Fruit fly (Drosophila melanogaster) whole organism, pupa: ENCODE results near the gene Eaat2.

Experiments used
- CG10348 ChIP-seq: fragments of 200-800 bp; sonication (Bioruptor generic); IDR thresholded peaks from 2 replicates; pipeline ENCODE4 v1.3.6; 2022; ENCODE audit warnings: missing biosample characterization, missing genetic modification characterization
- CG12605 ChIP-seq: fragments of 200-800 bp; sonication (Bioruptor generic); IDR thresholded peaks from 2 replicates; pipeline ENCODE4 v1.3.6; 2022; ENCODE audit warnings: missing biosample characterization, missing genetic modification characterization
- CG13204 ChIP-seq: fragments of 200-800 bp; sonication (Bioruptor generic); optimal IDR thresholded peaks from 2 replicates; lab custom pipeline; 2018; ENCODE audit warnings: missing biosample characterization, mild to moderate bottlenecking, missing genetic modification characterization, moderate library complexity
- CG14655 ChIP-seq: fragments of 200-800 bp; sonication (Bioruptor generic); optimal IDR thresholded peaks from 3 replicates; lab custom pipeline; 2017; ENCODE audit warnings: mild to moderate bottlenecking, missing biosample characterization, missing genetic modification reagents, missing genetic modification characterization
- CG15710 ChIP-seq: fragments of 200-800 bp; sonication (Bioruptor generic); optimal IDR thresholded peaks from 2 replicates; lab custom pipeline; 2018; ENCODE audit warnings: missing biosample characterization, mild to moderate bottlenecking, missing genetic modification characterization, moderate library complexity
- CG17806 ChIP-seq: fragments of 200-800 bp; sonication (Bioruptor generic); optimal IDR thresholded peaks from 2 replicates; lab custom pipeline; 2018; ENCODE audit warnings: missing biosample characterization, mild to moderate bottlenecking, missing genetic modification characterization, moderate library complexity
- CG32121 ChIP-seq: fragments of 200-800 bp; sonication (Bioruptor generic); IDR thresholded peaks from 2 replicates; pipeline ENCODE4 v1.3.6; 2022; ENCODE audit warnings: missing biosample characterization, missing genetic modification characterization
- CG34367 ChIP-seq: fragments of 200-800 bp; sonication (Bioruptor generic); optimal IDR thresholded peaks from 2 replicates; lab custom pipeline; 2018; ENCODE audit warnings: missing biosample characterization, mild to moderate bottlenecking, missing genetic modification characterization
- CG4496 ChIP-seq: fragments of 200-800 bp; sonication (Bioruptor generic); IDR thresholded peaks from 3 replicates; pipeline ENCODE4 v1.3.6; 2022; ENCODE audit warnings: missing biosample characterization, missing genetic modification characterization
- CG8159 ChIP-seq: fragments of 200-800 bp; sonication (Bioruptor generic); optimal IDR thresholded peaks from 3 replicates; lab custom pipeline; 2018; ENCODE audit warnings: missing biosample characterization, mild to moderate bottlenecking, missing genetic modification characterization, moderate library complexity
- CG8301 ChIP-seq: fragments of 200-800 bp; sonication (Bioruptor generic); optimal IDR thresholded peaks from 2 replicates; lab custom pipeline; 2018; ENCODE audit warnings: missing biosample characterization, mild to moderate bottlenecking, missing genetic modification characterization
- CG9948 ChIP-seq: fragments of 200-800 bp; sonication (Bioruptor generic); optimal IDR thresholded peaks from 2 replicates; lab custom pipeline; 2018; ENCODE audit warnings: missing biosample characterization, mild to moderate bottlenecking, missing genetic modification characterization, moderate library complexity
- D1 ChIP-seq: fragments of 200-800 bp; sonication (Bioruptor generic); optimal IDR thresholded peaks from 2 replicates; lab custom pipeline; 2018; ENCODE audit warnings: missing biosample characterization, mild to moderate bottlenecking, missing genetic modification characterization, moderate library complexity
- EcR ChIP-seq: fragments of 200-800 bp; sonication (Bioruptor generic); optimal IDR thresholded peaks from 3 replicates; lab custom pipeline; 2019; ENCODE audit warnings: missing biosample characterization, missing genetic modification characterization, mild to moderate bottlenecking, moderate library complexity, missing genetic modification reagents
- Ets98B ChIP-seq: fragments of 200-800 bp; sonication (Bioruptor generic); IDR thresholded peaks from 2 replicates; pipeline ENCODE4 v1.3.6; 2022; ENCODE audit warnings: missing biosample characterization, missing genetic modification characterization
- Pif1A ChIP-seq: fragments of 200-800 bp; sonication (Bioruptor generic); optimal IDR thresholded peaks from 3 replicates; lab custom pipeline; 2016; ENCODE audit warnings: missing biosample characterization, missing genetic modification characterization
- Pif1B ChIP-seq: fragments of 200-800 bp; sonication (Bioruptor generic); optimal IDR thresholded peaks from 3 replicates; lab custom pipeline; 2016; ENCODE audit warnings: missing biosample characterization, missing genetic modification characterization
- Snoo ChIP-seq: fragments of 200-800 bp; sonication (Bioruptor generic); optimal IDR thresholded peaks from 3 replicates; lab custom pipeline; 2017; ENCODE audit warnings: missing biosample characterization, mild to moderate bottlenecking, missing genetic modification characterization, inconsistent platforms
- fd96Ca ChIP-seq: fragments of 200-800 bp; sonication (Bioruptor generic); IDR thresholded peaks from 3 replicates; pipeline ENCODE4 v1.3.6; 2022; ENCODE audit warnings: missing biosample characterization, missing genetic modification characterization
- gl ChIP-seq: fragments of 200-800 bp; sonication (Bioruptor generic); optimal IDR thresholded peaks from 2 replicates; lab custom pipeline; 2018; ENCODE audit warnings: missing biosample characterization, mild to moderate bottlenecking, missing genetic modification characterization
- rn ChIP-seq: fragments of 200-800 bp; sonication (Bioruptor generic); IDR thresholded peaks from 2 replicates; pipeline ENCODE4 v1.3.6; 2022; ENCODE audit warnings: missing biosample characterization, missing genetic modification characterization

The Eaat2 gene

DNA sequence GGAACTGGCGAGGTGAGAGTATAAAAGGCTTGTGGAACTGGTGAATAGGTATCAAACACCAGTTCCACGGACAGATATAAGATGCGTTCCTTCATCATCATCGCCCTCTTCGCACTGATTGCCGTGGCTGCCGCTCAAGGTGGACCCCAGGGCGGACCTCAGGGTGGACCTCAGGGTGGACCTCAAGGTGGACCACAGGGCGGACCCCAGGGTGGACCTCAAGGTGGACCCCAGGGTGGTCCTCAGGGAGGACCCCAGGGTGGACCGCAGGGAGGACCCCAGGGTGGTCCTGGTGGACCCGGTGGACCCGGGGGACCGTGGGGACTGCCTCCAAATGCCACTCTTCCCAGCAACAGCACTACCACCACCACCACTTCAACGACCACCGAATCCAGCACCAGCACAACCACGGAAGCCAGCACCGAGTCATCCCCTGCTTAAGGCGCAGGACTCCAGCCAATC, 35.0 kb upstream of the Eaat2 start, which contains the start of gene CG13947:
CG13947 (plus strand) TSS at position 51 of the 462 bp plus-strand sequence.
- no peak for TF ChIP-seq CG4496
- no peak for TF ChIP-seq CG9948 (tag; lab: Kevin White, UChicago)
- TF ChIP-seq fd96Ca: no peak
- no peak for TF ChIP-seq Pif1B (GFP tag; lab: Kevin White, UChicago)
- no peak for TF ChIP-seq Snoo (tag; lab: Kevin White, UChicago)
- TF ChIP-seq CG8301 (tag; lab: Kevin White, UChicago): no peak
- TF ChIP-seq rn (GFP tag; lab: Robert Waterston, UW): no peak
- TF ChIP-seq D1 (tag; lab: Kevin White, UChicago): no peak
- TF ChIP-seq CG15710 (tag; lab: Kevin White, UChicago): no peak
- TF ChIP-seq Pif1A: no peak
- no peak for TF ChIP-seq CG14655
- TF ChIP-seq, all 21 proteins: peak for 0

DNA sequence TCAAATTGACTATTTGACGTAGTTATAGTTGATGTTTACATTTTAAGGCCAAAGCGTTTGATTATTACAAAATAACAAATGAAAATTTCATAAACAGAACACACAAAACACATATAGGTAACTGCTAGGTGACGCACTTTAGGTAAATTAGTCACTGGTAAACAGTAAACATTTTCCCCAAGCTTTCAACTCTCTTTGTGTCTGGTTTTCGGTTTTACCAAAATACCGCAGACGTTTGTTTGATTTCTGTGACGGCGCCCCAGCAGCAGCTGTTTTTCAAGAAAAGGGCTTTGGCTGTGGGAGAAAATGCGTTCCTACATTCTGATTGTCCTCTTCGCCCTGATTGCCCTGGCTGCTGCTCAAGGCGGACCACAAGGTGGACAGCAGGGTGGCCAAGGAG, 32.0 kb upstream of the Eaat2 start, which contains the start of gene CG13946:
CG13946 (plus strand) TSS at position 301 of the 400 bp plus-strand sequence.
- TF ChIP-seq D1 (tag; lab: Kevin White, UChicago) (no peak), Pif1B (GFP tag; lab: Kevin White, UChicago) (no peak), Snoo (tag; lab: Kevin White, UChicago) (no peak), CG32121 (GFP tag; lab: Robert Waterston, UW) (no peak), CG10348 (no peak), CG15710 (tag; lab: Kevin White, UChicago) (no peak), rn (GFP tag; lab: Robert Waterston, UW) (no peak), CG12605 (no peak), CG13204 (no peak), CG17806 (tag; lab: Kevin White, UChicago) (no peak), gl (tag; lab: Kevin White, UChicago) (no peak)

DNA sequence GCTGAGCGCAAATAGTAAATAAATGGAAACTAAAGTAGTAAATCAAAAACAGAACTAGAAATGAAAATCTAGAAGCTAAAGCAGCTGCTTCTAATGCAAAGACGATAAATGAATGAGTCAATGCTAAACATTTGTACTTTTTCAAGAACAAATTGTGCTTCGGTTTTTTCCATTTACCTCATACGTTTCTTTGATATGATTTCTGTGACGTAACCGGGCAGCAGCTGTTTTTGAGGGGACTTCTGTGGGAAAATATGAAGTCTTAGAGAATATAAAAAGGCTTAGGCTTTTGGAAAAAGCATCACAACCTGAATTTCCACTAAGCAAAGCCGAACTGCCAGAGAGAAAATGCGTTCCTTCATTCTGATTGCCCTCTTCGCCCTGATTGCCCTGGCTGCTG, 29.1 kb upstream of the Eaat2 start, which contains the start of gene CG12506:
CG12506 (plus strand) TSS at position 301 of the 400 bp plus-strand sequence.
- TF ChIP-seq CG8159 (no peak), CG14655 (no peak), CG15710 (tag; lab: Kevin White, UChicago) (no peak), Ets98B (no peak), Pif1B (GFP tag; lab: Kevin White, UChicago) (no peak), CG32121 (GFP tag; lab: Robert Waterston, UW) (no peak), CG9948 (tag; lab: Kevin White, UChicago) (no peak), rn (GFP tag; lab: Robert Waterston, UW) (no peak), CG12605 (no peak), CG4496 (no peak), CG34367 (tag; lab: Kevin White, UChicago) (no peak), CG10348 (no peak), gl (tag; lab: Kevin White, UChicago) (no peak), Pif1A (no peak), D1 (tag; lab: Kevin White, UChicago) (no peak), CG8301 (tag; lab: Kevin White, UChicago) (no peak), fd96Ca (no peak)

DNA sequence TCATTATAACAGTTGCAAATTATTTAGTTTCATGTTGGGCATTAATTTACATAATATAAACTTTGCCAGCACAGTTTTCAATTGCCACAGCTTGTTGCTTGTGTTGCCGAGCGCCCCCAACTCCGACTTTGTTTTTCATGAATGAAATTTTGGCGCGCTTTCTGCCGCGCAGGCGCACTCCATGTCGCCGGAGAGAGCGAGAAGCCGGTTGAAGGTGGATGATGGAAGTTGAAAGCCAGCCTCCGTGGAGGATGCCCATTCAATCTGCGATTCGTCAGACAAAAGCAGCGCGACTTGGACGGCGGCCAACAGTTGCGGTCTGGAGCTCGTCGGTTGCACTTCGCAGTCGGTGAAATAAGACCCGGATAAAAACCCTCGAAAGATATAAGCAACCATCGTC, 6.1 kb upstream of the Eaat2 start:
- TF ChIP-seq Pif1A (no peak), CG4496 (0 out of 3 replicates have a peak, but pooled peaks have one; percentile 18)
- TF ChIP-seq, all 21 proteins: peak for 1

DNA sequence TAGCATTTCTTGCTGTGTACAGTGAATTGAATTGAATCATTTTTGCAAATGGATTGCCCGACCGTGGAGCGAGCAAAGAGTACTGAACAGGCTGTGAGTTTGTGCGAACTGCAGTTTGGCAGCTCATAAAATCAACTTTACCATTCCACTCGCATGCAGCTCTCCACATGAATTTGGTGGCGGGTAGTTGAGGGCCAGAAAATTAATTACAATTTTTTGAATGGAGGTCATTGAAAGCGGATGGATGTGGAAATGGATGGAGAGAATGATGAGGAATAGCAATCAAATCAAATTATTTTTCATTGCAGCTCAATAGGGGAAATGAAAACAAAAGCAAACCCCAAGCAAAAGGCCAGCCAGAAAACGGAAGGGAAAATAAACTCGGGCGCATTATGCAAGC, 5.5 kb upstream of the Eaat2 start, which contains the start of gene GABA-B-R3:
GABA-B-R3 (plus strand) TSS at position 301 of the 400 bp plus-strand sequence.
- TF ChIP-seq CG4496: no peak

DNA sequence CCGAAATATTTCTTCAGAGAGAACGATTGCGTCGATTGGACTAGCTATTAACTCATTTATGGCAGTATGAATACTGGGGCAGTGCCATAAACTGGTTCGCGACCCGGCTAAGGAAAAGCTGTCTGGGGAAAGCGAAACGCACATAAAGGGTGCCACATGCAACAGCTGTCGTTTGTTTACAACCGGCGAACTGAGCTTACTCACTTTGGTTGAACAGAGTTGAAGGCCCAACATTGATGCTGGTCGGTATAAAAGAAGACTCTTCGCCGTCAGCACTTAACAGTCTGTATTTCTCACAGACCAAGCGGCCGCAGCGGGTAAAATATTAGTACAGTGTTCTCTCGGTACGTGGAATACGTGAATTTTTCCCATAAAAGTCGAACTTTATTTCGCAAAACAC, 1.6 kb upstream of the Eaat2 start:
- TF ChIP-seq CG10348: no peak
- TF ChIP-seq CG12605: 0 out of 2 replicates have a peak, but pooled peaks have one; percentile 22
- TF ChIP-seq gl (tag; lab: Kevin White, UChicago): no peak
- TF ChIP-seq CG32121 (GFP tag; lab: Robert Waterston, UW): 0 out of 2 replicates have a peak, but pooled peaks have one; percentile 17
- TF ChIP-seq fd96Ca: peak; percentile 31; the same call in 1 of the 3 replicates
- peak; percentile 35 for TF ChIP-seq CG14655
- TF ChIP-seq CG4496: peak; percentile 35; the same call in 1 of the 3 replicates
- peak; percentile 6 for TF ChIP-seq CG8301 (tag; lab: Kevin White, UChicago)

DNA sequence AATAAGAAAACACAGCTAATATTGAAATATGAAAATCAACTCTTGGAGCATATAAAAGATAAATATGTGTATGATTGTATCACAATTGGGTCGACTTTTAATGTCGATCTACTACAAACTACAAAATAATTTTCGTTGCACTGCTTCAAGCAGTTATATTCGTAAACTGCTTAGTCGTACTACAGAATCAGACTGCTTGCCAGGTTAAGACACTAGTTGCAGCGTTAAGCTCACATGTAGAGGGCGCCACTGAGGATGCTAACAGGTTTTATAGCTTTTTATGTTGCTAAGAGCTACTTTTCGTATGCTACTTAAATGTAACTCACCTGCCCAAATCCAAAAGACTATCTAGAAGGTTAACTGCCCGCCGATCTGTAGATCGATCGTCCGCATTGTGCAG, 4.2 kb downstream of the Eaat2 start:
- no peak for TF ChIP-seq CG8301 (tag; lab: Kevin White, UChicago)
- TF ChIP-seq D1 (tag; lab: Kevin White, UChicago): peak; percentile 15

DNA sequence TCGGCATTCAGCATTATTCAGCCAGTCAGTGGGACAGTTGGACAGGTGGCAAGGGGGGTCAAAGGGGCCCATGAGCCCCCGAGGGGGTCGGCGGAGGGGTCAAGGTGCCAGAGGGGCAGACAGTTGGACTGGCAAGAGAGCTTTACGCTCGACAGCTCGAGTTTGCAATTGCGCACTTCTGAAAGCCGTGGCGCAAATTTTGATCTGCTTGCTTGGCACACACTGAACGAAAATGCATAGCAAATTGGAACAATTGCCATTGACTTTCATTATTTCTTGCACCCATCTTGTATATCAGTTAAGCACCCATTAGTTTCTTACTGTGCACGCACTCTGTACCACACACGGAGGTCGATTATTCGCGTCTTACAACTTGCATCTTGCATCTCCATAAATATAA, 8.4 kb downstream of the Eaat2 start:
- TF ChIP-seq CG34367 (tag; lab: Kevin White, UChicago) (no peak), D1 (tag; lab: Kevin White, UChicago) (no peak), CG8301 (tag; lab: Kevin White, UChicago) (no peak), CG4496 (peak; percentile 52; the same call in 2 of the 3 replicates), CG15710 (tag; lab: Kevin White, UChicago) (no peak), Pif1B (GFP tag; lab: Kevin White, UChicago) (no peak), rn (GFP tag; lab: Robert Waterston, UW) (no peak), Ets98B (0 out of 2 replicates have a peak, but pooled peaks have one; percentile 23), Pif1A (no peak), gl (tag; lab: Kevin White, UChicago) (no peak), CG12605 (no peak), Snoo (tag; lab: Kevin White, UChicago) (no peak), EcR (GFP tag; lab: Kevin White, UChicago) (no peak), CG8159 (no peak), CG32121 (GFP tag; lab: Robert Waterston, UW) (0 out of 2 replicates have a peak, but pooled peaks have one; percentile 28), CG9948 (tag; lab: Kevin White, UChicago) (no peak), CG10348 (no peak)
